Worm (Caenorhabditis elegans): ENCODE measurements around the gene bca-2.
"Not testable (repeated sequence)": the region's sequence is repeated elsewhere in the genome, so short reads cannot be mapped to it uniquely, and the experiment has no call there.

bca-2 gene

DNA sequence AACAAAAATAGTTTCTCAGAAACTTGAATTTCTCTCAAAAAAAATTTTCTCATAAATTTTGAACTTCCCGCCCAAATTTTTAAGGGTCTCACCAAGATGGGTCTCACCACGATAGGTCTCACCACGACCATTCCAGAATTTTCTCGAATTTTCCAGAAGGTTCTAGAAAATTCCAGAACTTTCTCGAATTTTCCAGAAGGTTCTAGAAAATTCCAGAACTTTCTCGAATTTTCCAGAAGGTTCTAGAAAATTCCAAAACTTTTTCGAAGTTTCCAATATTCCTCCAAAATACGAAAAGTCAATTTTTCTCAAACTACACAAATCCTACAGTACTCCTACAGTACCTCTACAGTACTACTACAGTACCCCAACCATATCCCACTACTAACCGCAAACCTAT lies 24.0 kb downstream of the bca-2 start:
- TF ChIP-seq flt-1 (GFP tag; IDR thresholded peaks at IDR 0.05): peak; percentile 67; the same call in 1 of the 2 replicates

DNA sequence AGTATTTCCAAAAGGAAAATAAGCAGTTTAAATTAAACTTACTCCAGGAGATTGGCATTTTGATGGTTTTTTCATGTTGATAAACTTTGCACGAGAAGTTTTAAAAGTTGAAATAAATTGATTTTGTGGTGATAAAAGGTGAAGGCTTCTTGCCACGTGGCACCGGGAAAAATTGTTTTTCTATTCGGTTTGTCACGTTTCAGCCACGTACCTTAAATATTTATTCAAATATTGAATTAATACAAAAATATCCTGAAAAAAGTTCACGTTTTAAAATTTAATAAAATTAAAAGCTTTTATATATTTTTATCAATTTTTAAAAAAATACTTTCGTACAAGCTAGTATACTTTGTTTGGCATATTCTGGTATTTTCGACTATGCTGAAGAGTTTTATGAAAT lies 29.3 kb downstream of the bca-2 start, which contains the start of gene Y116A8C.24:
Gene Y116A8C.24, minus strand, starts transcription at position 101 of the 400 bp plus-strand sequence.
- not testable (repeated sequence) for TF ChIP-seq T22C8.4 (GFP tag; IDR thresholded peaks at IDR 0.05); cog-1 (tag; optimal IDR thresholded peaks at IDR 0.05); klf-2 (GFP tag; conservative IDR thresholded peaks at IDR 0.05)

DNA sequence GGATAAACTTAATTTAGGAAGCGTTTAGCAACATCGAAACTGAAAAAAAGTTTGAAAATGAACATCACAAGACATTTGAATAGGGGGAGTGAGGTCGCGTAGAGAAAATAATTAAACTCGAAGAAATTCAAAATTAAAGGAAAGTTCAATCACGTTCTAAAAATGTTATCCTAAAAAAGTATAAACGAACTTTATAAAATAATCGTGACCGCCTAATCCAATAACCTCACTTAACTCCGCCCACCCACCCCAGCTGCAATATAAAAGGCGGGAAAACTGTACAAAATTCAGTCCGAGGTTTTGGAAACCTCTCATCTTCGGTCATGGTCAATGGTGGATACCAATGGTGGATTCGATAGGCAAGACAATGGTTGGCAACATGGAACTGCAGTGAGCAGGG lies 35.1 kb downstream of the bca-2 start, which contains the start of gene Y116A8C.465:
Gene Y116A8C.465, plus strand, starts transcription at position 301 of the 400 bp plus-strand sequence.
- TF ChIP-seq ztf-23 (GFP tag; IDR thresholded peaks at IDR 0.05); flt-1 (GFP tag; IDR thresholded peaks at IDR 0.05); cog-1 (tag; optimal IDR thresholded peaks at IDR 0.05): not testable (repeated sequence)

DNA sequence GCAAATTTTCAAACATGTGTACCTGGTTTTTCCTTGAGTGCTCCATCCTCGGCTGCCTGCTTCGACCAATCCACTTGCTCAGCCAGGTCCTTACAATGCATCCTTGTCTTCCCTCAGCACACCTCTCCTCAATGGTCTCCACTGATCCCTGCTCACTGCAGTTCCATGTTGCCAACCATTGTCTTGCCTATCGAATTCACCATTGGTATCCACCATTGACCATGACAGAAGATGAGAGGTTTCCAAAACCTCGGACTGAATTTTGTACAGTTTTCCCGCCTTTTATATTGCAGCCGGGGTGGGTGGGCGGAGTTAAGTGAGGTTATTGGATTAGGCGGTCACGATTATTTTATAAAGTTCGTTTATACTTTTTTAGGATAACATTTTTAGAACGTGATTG lies 36.3 kb downstream of the bca-2 start, which contains the start of gene Y116A8C.467:
Gene Y116A8C.467, minus strand, starts transcription at position 101 of the 400 bp plus-strand sequence.
- not testable (repeated sequence) for TF ChIP-seq ztf-23, T22C8.4, tab-1 (GFP tag; IDR thresholded peaks at IDR 0.05)

DNA sequence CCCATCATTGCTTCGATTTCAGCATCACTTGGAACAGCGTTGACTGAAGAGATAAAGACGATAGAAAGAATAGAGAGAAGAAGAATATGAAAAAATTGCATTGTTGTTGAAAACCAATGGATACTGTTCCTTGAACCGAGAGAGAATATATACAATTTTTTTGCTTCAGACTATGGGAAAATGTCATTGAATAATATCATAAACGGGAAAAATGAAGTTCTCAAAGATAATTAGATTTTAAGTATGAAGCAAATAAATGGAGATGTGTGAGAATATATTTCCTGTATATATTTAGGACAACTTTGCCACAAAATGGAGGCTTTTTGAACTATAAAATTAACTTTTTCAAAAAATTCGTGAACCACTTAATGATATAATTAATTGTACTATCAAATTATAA lies 42.0 kb downstream of the bca-2 start, which contains the start of gene Y116A8C.44:
Gene Y116A8C.44, minus strand, starts transcription at position 101 of the 400 bp plus-strand sequence.
- no peak for TF ChIP-seq ref-1 (GFP tag; conservative IDR thresholded peaks at IDR 0.05)
- no peak for TF ChIP-seq cog-1 (tag; optimal IDR thresholded peaks at IDR 0.05)
- no peak for TF ChIP-seq tab-1 (GFP tag; IDR thresholded peaks at IDR 0.05)
- no peak for TF ChIP-seq ztf-23 (GFP tag; IDR thresholded peaks at IDR 0.05)
- TF ChIP-seq med-1 (GFP tag; optimal IDR thresholded peaks at IDR 0.05; ENCODE audit: insufficient read depth): no peak
- no peak for TF ChIP-seq klf-2 (GFP tag; conservative IDR thresholded peaks at IDR 0.05)
- TF ChIP-seq ztf-29 (GFP tag; IDR thresholded peaks at IDR 0.05): no peak
- TF ChIP-seq flt-1 (GFP tag; IDR thresholded peaks at IDR 0.05): no peak
- no peak for TF ChIP-seq T22C8.4 (GFP tag; IDR thresholded peaks at IDR 0.05)

DNA sequence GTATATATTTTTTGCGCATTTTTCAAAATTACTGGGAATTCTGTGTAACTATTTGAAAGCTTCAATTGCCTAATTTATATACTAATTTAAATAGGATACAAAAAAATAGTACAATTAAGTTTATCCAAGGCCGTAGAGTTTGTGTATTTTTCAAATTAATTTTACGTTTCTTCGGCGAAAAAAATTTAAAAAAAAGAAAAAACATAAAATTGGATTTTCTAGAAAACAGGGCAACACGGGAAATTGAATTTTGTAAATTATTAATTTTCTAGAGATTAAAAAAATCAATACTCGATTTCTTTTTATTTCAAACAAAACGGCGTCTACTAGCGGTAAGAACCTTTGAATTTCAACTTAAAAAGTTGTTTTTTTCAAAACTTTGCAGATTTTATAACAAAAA lies 46.8 kb downstream of the bca-2 start, which contains the start of gene Y116A8C.23:
Gene Y116A8C.23, plus strand, starts transcription at position 301 of the 400 bp plus-strand sequence.
- TF ChIP-seq ztf-23 (GFP tag; IDR thresholded peaks at IDR 0.05) (no peak), ref-1 (GFP tag; conservative IDR thresholded peaks at IDR 0.05) (no peak), ztf-29 (GFP tag; IDR thresholded peaks at IDR 0.05) (no peak), klf-2 (GFP tag; conservative IDR thresholded peaks at IDR 0.05) (no peak), T22C8.4 (GFP tag; IDR thresholded peaks at IDR 0.05) (no peak), med-1 (GFP tag; optimal IDR thresholded peaks at IDR 0.05; ENCODE audit: insufficient read depth) (no peak), flt-1 (GFP tag; IDR thresholded peaks at IDR 0.05) (no peak)

DNA sequence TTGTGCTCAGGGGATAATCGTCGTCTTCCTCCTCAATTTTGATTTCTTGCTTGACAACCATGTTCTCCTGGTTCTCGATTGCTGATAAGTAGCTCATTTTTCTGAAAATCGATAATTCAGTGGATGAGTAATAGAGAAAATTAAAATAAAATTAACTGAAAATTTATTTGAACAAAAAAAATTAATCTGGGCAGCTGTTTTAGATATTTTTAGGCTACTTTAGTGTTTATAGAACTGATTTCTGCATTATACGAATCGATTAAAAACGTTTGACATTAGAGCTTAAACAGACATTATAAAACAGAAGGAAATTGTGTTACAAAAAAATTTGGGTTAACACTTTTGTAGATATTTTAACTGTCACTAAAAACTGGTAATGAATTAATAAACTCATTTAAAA lies 51.8 kb downstream of the bca-2 start, which contains the start of gene athp-3:
Gene athp-3, minus strand, starts transcription at position 101 of the 400 bp plus-strand sequence.
- TF ChIP-seq med-1 (GFP tag; optimal IDR thresholded peaks at IDR 0.05; ENCODE audit: insufficient read depth) (no peak), flt-1 (GFP tag; IDR thresholded peaks at IDR 0.05) (no peak), T22C8.4 (GFP tag; IDR thresholded peaks at IDR 0.05) (no peak), ref-1 (GFP tag; conservative IDR thresholded peaks at IDR 0.05) (no peak), ztf-29 (GFP tag; IDR thresholded peaks at IDR 0.05) (no peak), cog-1 (tag; optimal IDR thresholded peaks at IDR 0.05) (no peak), klf-2 (GFP tag; conservative IDR thresholded peaks at IDR 0.05) (no peak), ztf-23 (GFP tag; IDR thresholded peaks at IDR 0.05) (no peak), tab-1 (GFP tag; IDR thresholded peaks at IDR 0.05) (no peak)
